Worm (Caenorhabditis elegans): ENCODE results near the gene col-110.

col-110 gene

DNA sequence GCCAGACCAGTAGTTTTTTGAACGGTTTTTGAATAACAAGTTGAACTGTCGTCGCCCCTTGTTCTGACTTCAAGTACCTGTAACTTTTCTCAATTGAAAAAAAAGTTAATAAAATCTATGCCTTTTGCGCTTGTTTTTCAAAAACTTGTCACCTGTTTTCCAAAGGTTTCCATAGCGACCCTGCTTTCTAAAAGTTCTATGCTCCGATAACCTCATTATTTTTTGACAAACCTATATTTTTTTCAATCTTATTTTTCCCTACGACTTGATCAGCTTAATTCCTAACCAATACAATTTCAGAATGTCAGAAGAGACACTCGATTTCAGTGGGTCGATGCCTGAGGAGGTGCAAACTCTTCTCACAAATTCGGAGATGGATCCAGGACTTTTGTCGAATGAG is 37.9 kb upstream of the col-110 start, which contains the start of gene F29B9.8:
F29B9.8 (plus strand) TSS at position 301 of the 400 bp plus-strand sequence.
- TF ChIP-seq elt-2 (tag; optimal IDR thresholded peaks at IDR 0.05) (no peak), mdl-1 (tag; optimal IDR thresholded peaks at IDR 0.05) (no peak), ceh-16 (tag; optimal IDR thresholded peaks at IDR 0.05) (no peak), sea-2 (GFP tag; optimal IDR thresholded peaks at IDR 0.05) (no peak), mml-1 (tag; optimal IDR thresholded peaks at IDR 0.05) (no peak), ztf-11 (tag; optimal IDR thresholded peaks at IDR 0.05) (no peak), R02D3.7 (tag; optimal IDR thresholded peaks at IDR 0.05) (no peak), nhr-43 (tag; optimal IDR thresholded peaks at IDR 0.05; ENCODE audit: poor library complexity, severe bottlenecking) (no peak), nhr-237 (tag; optimal IDR thresholded peaks at IDR 0.05) (no peak), ztf-4 (tag; optimal IDR thresholded peaks at IDR 0.05) (no peak), zag-1 (tag; optimal IDR thresholded peaks at IDR 0.05) (no peak), hmg-11 (tag; optimal IDR thresholded peaks at IDR 0.05) (no peak), ama-1 (optimal IDR thresholded peaks at IDR 0.05) (no peak), ceh-9 (tag; optimal IDR thresholded peaks at IDR 0.05) (no peak), lin-39 (tag; optimal IDR thresholded peaks at IDR 0.05) (no peak)

DNA sequence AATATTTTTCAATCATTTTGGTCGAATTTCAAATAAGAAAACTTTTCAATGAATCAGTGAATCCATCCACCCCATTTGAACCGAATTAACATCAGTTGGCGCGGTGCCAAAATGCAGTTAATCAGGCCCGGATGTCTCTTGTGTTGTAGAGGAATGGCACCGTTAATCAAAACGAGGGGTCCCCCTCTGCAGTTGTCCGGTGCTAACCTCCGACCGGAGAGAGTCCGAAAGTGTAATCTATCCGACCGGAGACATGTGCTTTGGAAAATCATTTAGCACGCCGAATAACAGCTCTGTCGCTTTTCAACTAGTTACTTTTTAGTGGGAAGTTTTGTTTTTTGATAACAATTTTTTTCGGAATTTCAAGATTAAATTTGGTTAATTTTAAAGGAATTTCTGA is 35.8 kb upstream of the col-110 start:
- TF ChIP-seq ztf-11 (tag; optimal IDR thresholded peaks at IDR 0.05) (no peak), elt-3 (tag; optimal IDR thresholded peaks at IDR 0.05) (no peak), ztf-4 (tag; optimal IDR thresholded peaks at IDR 0.05) (no peak), nhr-28 (tag; optimal IDR thresholded peaks at IDR 0.05) (no peak), elt-2 (tag; optimal IDR thresholded peaks at IDR 0.05) (no peak), nhr-67 (tag; optimal IDR thresholded peaks at IDR 0.05) (no peak), fos-1 (tag; optimal IDR thresholded peaks at IDR 0.05) (no peak), nhr-25 (tag; optimal IDR thresholded peaks at IDR 0.05) (no peak), ceh-82 (tag; optimal IDR thresholded peaks at IDR 0.05) (no peak), fkh-10 (GFP tag; optimal IDR thresholded peaks at IDR 0.05) (no peak), mml-1 (tag; optimal IDR thresholded peaks at IDR 0.05) (no peak), pha-4 (tag; optimal IDR thresholded peaks at IDR 0.05) (no peak), tbx-2 (tag; optimal IDR thresholded peaks at IDR 0.05) (no peak), pqm-1 (tag; optimal IDR thresholded peaks at IDR 0.05) (no peak), snpc-4 (tag; optimal IDR thresholded peaks at IDR 0.05) (no peak), skn-1 (tag; optimal IDR thresholded peaks at IDR 0.05) (no peak)

DNA sequence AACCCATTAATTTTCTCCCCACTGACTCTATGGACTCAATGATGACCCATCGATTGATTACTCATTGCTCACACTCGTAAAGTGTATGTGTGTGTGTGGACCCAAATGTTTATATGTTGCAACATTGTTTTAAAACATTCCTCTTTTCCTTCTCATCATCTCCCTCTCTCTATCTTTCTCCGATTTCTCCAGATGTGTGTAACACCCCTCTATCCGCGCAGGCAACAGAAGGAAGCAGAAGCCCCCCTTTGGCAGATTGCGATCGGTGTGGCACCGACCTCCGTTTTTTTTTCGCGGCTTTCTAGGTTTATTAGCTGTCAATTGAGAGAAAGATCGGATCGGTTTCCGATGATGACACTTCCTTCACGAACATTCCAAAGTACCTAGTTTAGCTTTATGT is 34.1 kb upstream of the col-110 start:
- TF ChIP-seq skn-1 (tag; optimal IDR thresholded peaks at IDR 0.05): no peak
- peak; percentile 30 for TF ChIP-seq nhr-25 (tag; optimal IDR thresholded peaks at IDR 0.05)

DNA sequence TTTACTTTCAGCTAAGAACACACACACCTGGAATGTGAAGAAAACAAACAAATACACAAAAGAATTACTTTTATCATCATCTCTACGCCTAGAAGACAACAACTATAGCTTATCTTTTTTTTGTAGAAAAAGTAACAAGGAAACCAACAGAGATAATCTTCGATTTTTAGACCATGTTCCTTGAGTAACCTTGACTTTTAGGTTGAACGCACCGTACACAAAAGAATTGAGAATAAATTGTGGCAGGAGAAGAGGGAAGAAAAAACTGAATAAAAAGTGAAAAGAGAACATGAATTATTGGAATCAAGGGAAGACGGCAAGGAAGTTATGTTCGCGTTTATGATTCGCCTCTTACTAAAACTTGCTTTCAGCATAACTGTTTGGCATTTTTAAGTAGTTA is 31.5 kb upstream of the col-110 start:
- no peak for TF ChIP-seq fos-1 (tag; optimal IDR thresholded peaks at IDR 0.05)
- peak; percentile 15 for TF ChIP-seq nhr-43 (tag; optimal IDR thresholded peaks at IDR 0.05; ENCODE audit: poor library complexity, severe bottlenecking)
- TF ChIP-seq nhr-25 (tag; optimal IDR thresholded peaks at IDR 0.05): peak; percentile 77

DNA sequence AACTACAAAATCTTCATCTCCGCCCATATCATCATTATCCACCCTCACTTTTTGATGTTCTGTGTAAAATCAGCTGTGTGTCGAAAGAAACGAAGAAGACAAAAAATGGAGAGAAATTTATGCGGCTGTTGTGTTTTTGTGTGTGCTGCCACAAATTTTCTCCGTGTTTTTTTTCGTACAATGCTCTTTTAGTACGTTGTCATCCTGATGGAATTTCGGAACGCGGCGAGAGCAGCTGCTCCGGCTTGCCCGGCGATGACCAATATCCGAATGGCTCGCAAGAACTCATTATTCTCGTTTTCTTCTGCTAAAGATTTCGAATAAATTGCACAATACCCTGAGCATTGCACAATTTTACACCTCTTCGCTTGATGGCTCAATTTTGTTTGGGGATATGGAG is 29.9 kb upstream of the col-110 start:
- no peak for TF ChIP-seq elt-1 (tag; optimal IDR thresholded peaks at IDR 0.05)
- no peak for TF ChIP-seq snpc-4 (tag; optimal IDR thresholded peaks at IDR 0.05)
- TF ChIP-seq zag-1 (tag; optimal IDR thresholded peaks at IDR 0.05): no peak
- no peak for TF ChIP-seq nhr-237 (tag; optimal IDR thresholded peaks at IDR 0.05)
- TF ChIP-seq unc-39 (tag; optimal IDR thresholded peaks at IDR 0.05): no peak
- no peak for TF ChIP-seq R02D3.7 (tag; optimal IDR thresholded peaks at IDR 0.05)
- TF ChIP-seq nfya-1 (tag; optimal IDR thresholded peaks at IDR 0.05; ENCODE audit: insufficient read depth): no peak
- TF ChIP-seq nhr-28 (tag; optimal IDR thresholded peaks at IDR 0.05): no peak
- no peak for TF ChIP-seq nhr-43 (tag; optimal IDR thresholded peaks at IDR 0.05; ENCODE audit: poor library complexity, severe bottlenecking)
- TF ChIP-seq nhr-67 (tag; optimal IDR thresholded peaks at IDR 0.05): no peak
- no peak for TF ChIP-seq nhr-76 (tag; optimal IDR thresholded peaks at IDR 0.05)
- TF ChIP-seq lin-15B (tag; optimal IDR thresholded peaks at IDR 0.05): no peak
- no peak for TF ChIP-seq egl-27 (tag; optimal IDR thresholded peaks at IDR 0.05)
- TF ChIP-seq tbx-2 (tag; optimal IDR thresholded peaks at IDR 0.05): no peak
- TF ChIP-seq ama-1 (optimal IDR thresholded peaks at IDR 0.05): no peak
- no peak for TF ChIP-seq mml-1 (tag; optimal IDR thresholded peaks at IDR 0.05)
- TF ChIP-seq mdl-1 (tag; optimal IDR thresholded peaks at IDR 0.05): no peak
- no peak for TF ChIP-seq jun-1 (tag; optimal IDR thresholded peaks at IDR 0.05)
- TF ChIP-seq fkh-10 (GFP tag; optimal IDR thresholded peaks at IDR 0.05): no peak
